Fruit fly (Drosophila melanogaster) whole organism, embryonic: ENCODE results near the gene Dph5.

Source experiments
- BtbVII ChIP-seq: fragments of 200-800 bp; sonication (Bioruptor generic); optimal IDR thresholded peaks from 3 replicates; lab custom pipeline; 2017; ENCODE audit warnings: missing biosample characterization, mild to moderate bottlenecking, missing genetic modification characterization
- Bteb2 ChIP-seq: fragments of 200-800 bp; sonication (Bioruptor generic); optimal IDR thresholded peaks from 2 replicates; lab custom pipeline; 2016; ENCODE audit warnings: missing biosample characterization, missing genetic modification characterization
- C15 ChIP-seq: fragments of 200-800 bp; sonication (Bioruptor generic); IDR thresholded peaks from 3 replicates; pipeline ENCODE4 v1.3.6; 2022; ENCODE audit warnings: missing biosample characterization, missing genetic modification characterization
- CG11456 ChIP-seq: fragments of 200-800 bp; sonication (Bioruptor generic); IDR thresholded peaks from 3 replicates; pipeline ENCODE4 v1.3.6; 2022; ENCODE audit warnings: missing biosample characterization, missing genetic modification characterization
- CG12236 ChIP-seq: fragments of 200-800 bp; sonication (Bioruptor generic); optimal IDR thresholded peaks from 2 replicates; lab custom pipeline; 2016; ENCODE audit warnings: missing biosample characterization, missing genetic modification characterization
- CG13624 ChIP-seq: fragments of 200-800 bp; sonication (Bioruptor generic); optimal IDR thresholded peaks from 2 replicates; lab custom pipeline; 2016; ENCODE audit warnings: missing biosample characterization, missing genetic modification characterization
- CG14050 ChIP-seq: fragments of 200-800 bp; sonication (Bioruptor generic); IDR thresholded peaks from 3 replicates; pipeline ENCODE4 v1.3.6; 2022; ENCODE audit warnings: missing biosample characterization, missing genetic modification characterization
- CG17912 ChIP-seq: fragments of 200-800 bp; sonication (Bioruptor generic); optimal IDR thresholded peaks from 2 replicates; lab custom pipeline; 2018; ENCODE audit warnings: missing biosample characterization, mild to moderate bottlenecking, missing genetic modification characterization
- CG18262 ChIP-seq: fragments of 200-800 bp; optimal IDR thresholded peaks from 3 replicates; lab custom pipeline; 2019; ENCODE audit warnings: missing biosample characterization, mild to moderate bottlenecking, missing genetic modification characterization, moderate library complexity
- CG2120 ChIP-seq: fragments of 200-800 bp; sonication (Bioruptor generic); optimal IDR thresholded peaks from 3 replicates; lab custom pipeline; 2016; ENCODE audit warnings: missing biosample characterization, missing genetic modification characterization
- CG31224 ChIP-seq: fragments of 200-800 bp; sonication (Bioruptor generic); IDR thresholded peaks from 2 replicates; pipeline ENCODE4 v1.3.6; 2022; ENCODE audit warnings: missing biosample characterization, missing genetic modification characterization
- CG34376 ChIP-seq: fragments of 200-800 bp; sonication (Bioruptor generic); optimal IDR thresholded peaks from 2 replicates; lab custom pipeline; 2018; ENCODE audit warnings: missing biosample characterization, mild to moderate bottlenecking, missing genetic modification characterization
- CG34422 ChIP-seq: fragments of 200-800 bp; sonication (Bioruptor generic); IDR thresholded peaks from 3 replicates; pipeline ENCODE4 v1.3.6; 2022; ENCODE audit warnings: missing biosample characterization, missing genetic modification characterization
- CG4820 ChIP-seq: fragments of 200-800 bp; sonication (Bioruptor generic); optimal IDR thresholded peaks from 3 replicates; lab custom pipeline; 2016; ENCODE audit warnings: missing biosample characterization, missing genetic modification characterization
- CG6791 ChIP-seq: fragments of 200-800 bp; sonication (Bioruptor generic); IDR thresholded peaks from 3 replicates; pipeline ENCODE4 v1.3.6; 2022; ENCODE audit warnings: missing biosample characterization, missing genetic modification characterization; ENCODE audit not compliant: partially characterized antibody
- CG6813 ChIP-seq: fragments of 200-800 bp; sonication (Bioruptor generic); optimal IDR thresholded peaks from 2 replicates; lab custom pipeline; 2017; ENCODE audit warnings: missing biosample characterization, missing genetic modification characterization, mild to moderate bottlenecking, moderate library complexity, missing genetic modification reagents
- CG7357 ChIP-seq: fragments of 200-800 bp; sonication (Bioruptor generic); IDR thresholded peaks from 3 replicates; pipeline ENCODE4 v1.3.6; 2022; ENCODE audit warnings: missing biosample characterization, missing genetic modification characterization
- CG7372 ChIP-seq: fragments of 200-800 bp; sonication (Bioruptor generic); IDR thresholded peaks from 2 replicates; pipeline ENCODE4 v1.3.6; 2022; ENCODE audit warnings: missing biosample characterization, missing genetic modification characterization
- Dbx ChIP-seq: fragments of 200-800 bp; sonication (Bioruptor generic); IDR thresholded peaks from 3 replicates; pipeline ENCODE4 v1.3.6; 2022; ENCODE audit warnings: missing biosample characterization, missing genetic modification characterization
- Doc3 ChIP-seq: fragments of 200-800 bp; sonication (Bioruptor generic); IDR thresholded peaks from 3 replicates; pipeline ENCODE4 v1.3.6; 2022; ENCODE audit warnings: missing biosample characterization, missing genetic modification characterization; ENCODE audit not compliant: partially characterized antibody
- H15 ChIP-seq: fragments of 200-800 bp; sonication (Bioruptor generic); IDR thresholded peaks from 3 replicates; pipeline ENCODE4 v1.3.6; 2022; ENCODE audit warnings: missing biosample characterization, missing genetic modification characterization
- HLH3B ChIP-seq: fragments of 200-800 bp; sonication (Bioruptor generic); IDR thresholded peaks from 2 replicates; pipeline ENCODE4 v1.3.6; 2022; ENCODE audit warnings: missing biosample characterization, missing genetic modification characterization
- HLHmδ ChIP-seq: fragments of 200-800 bp; sonication (Bioruptor generic); optimal IDR thresholded peaks from 2 replicates; lab custom pipeline; 2018; ENCODE audit warnings: missing biosample characterization, mild to moderate bottlenecking, missing genetic modification characterization, moderate library complexity
- Lhr ChIP-seq: fragments of 200-800 bp; sonication (Bioruptor generic); optimal IDR thresholded peaks from 3 replicates; lab custom pipeline; 2017; ENCODE audit warnings: mild to moderate bottlenecking, missing biosample characterization, missing genetic modification reagents, missing genetic modification characterization
- NK7.1 ChIP-seq: fragments of 200-800 bp; sonication (Bioruptor generic); optimal IDR thresholded peaks from 3 replicates; lab custom pipeline; 2016; ENCODE audit warnings: missing biosample characterization, missing genetic modification characterization
- Oaz ChIP-seq: fragments of 200-800 bp; sonication (Bioruptor generic); IDR thresholded peaks from 2 replicates; pipeline ENCODE4 v1.3.6; 2022; ENCODE audit warnings: missing biosample characterization, missing genetic modification characterization
- Trl ChIP-seq, 3 experiments: fragments of >200 bp in 2 of 3; fragments of 200-800 bp in 1 of 3; sonication (Bioruptor generic) in 1 of 3; optimal IDR thresholded peaks; 2 replicates in 1 of 3; 3 replicates in 2 of 3; lab custom pipeline; 2016 to 2017; ENCODE audit warnings: missing biosample characterization in 1 of 3, missing genetic modification characterization in 1 of 3
- Xrp1 ChIP-seq: fragments of 200-800 bp; sonication (Bioruptor generic); IDR thresholded peaks from 2 replicates; pipeline ENCODE4 v1.3.6; 2022; ENCODE audit warnings: missing biosample characterization, missing genetic modification characterization
- bsh ChIP-seq, 2 experiments: fragments of 200-800 bp; sonication (Bioruptor generic); optimal IDR thresholded peaks; 2 replicates each; lab custom pipeline; 2017 to 2018; ENCODE audit warnings: mild to moderate bottlenecking in 2 of 2, missing biosample characterization in 2 of 2, missing genetic modification characterization in 2 of 2, moderate library complexity in 1 of 2
- btn ChIP-seq: fragments of 200-800 bp; sonication (Bioruptor generic); optimal IDR thresholded peaks from 2 replicates; lab custom pipeline; 2016; ENCODE audit warnings: missing biosample characterization, missing genetic modification characterization
- cad ChIP-seq: fragments of >200 bp; optimal IDR thresholded peaks from 2 replicates; lab custom pipeline; 2017; ENCODE audit warnings: missing biosample characterization, missing genetic modification characterization
- cato ChIP-seq: fragments of 200-800 bp; sonication (Bioruptor generic); optimal IDR thresholded peaks from 2 replicates; lab custom pipeline; 2016; ENCODE audit warnings: missing biosample characterization, missing genetic modification characterization, borderline replicate concordance
- crp ChIP-seq, 2 experiments: fragments of 200-800 bp; sonication (Bioruptor generic); optimal IDR thresholded peaks; 2 replicates in 1 of 2; 3 replicates in 1 of 2; lab custom pipeline; 2017; ENCODE audit warnings: missing biosample characterization in 2 of 2, missing genetic modification characterization in 2 of 2, mild to moderate bottlenecking in 1 of 2, moderate library complexity in 1 of 2
- dati ChIP-seq: fragments of 200-800 bp; sonication (Bioruptor generic); IDR thresholded peaks from 2 replicates; pipeline ENCODE4 v1.3.6; 2022; ENCODE audit warnings: missing biosample characterization, missing genetic modification characterization
- fru ChIP-seq: fragments of >200 bp; optimal IDR thresholded peaks from 2 replicates; lab custom pipeline; 2017
- grn ChIP-seq: fragments of 200-800 bp; sonication (Bioruptor generic); optimal IDR thresholded peaks from 3 replicates; lab custom pipeline; 2017; ENCODE audit warnings: missing biosample characterization, missing genetic modification characterization
- jing ChIP-seq: fragments of 200-800 bp; sonication (Bioruptor generic); optimal IDR thresholded peaks from 2 replicates; lab custom pipeline; 2018; ENCODE audit warnings: missing biosample characterization, mild to moderate bottlenecking, missing genetic modification characterization
- lbe ChIP-seq: fragments of 200-800 bp; sonication (Bioruptor generic); optimal IDR thresholded peaks from 2 replicates; lab custom pipeline; 2016; ENCODE audit warnings: missing biosample characterization, mild to moderate bottlenecking, missing genetic modification characterization
- lmd ChIP-seq: fragments of 200-800 bp; sonication (Bioruptor generic); IDR thresholded peaks from 2 replicates; pipeline ENCODE4 v1.3.6; 2022; ENCODE audit warnings: missing biosample characterization, missing genetic modification characterization
- oc ChIP-seq: fragments of 200-800 bp; sonication (Bioruptor generic); optimal IDR thresholded peaks from 2 replicates; lab custom pipeline; 2018; ENCODE audit warnings: missing biosample characterization, mild to moderate bottlenecking, missing genetic modification characterization, moderate library complexity
- pnt ChIP-seq: fragments of 200-800 bp; sonication (Bioruptor generic); optimal IDR thresholded peaks from 3 replicates; lab custom pipeline; 2016; ENCODE audit warnings: missing biosample characterization, missing genetic modification characterization
- psq ChIP-seq: fragments of 200-800 bp; sonication (Bioruptor generic); optimal IDR thresholded peaks from 2 replicates; lab custom pipeline; 2017; ENCODE audit warnings: missing biosample characterization, missing genetic modification characterization
- ro ChIP-seq: fragments of 200-800 bp; sonication (Bioruptor generic); IDR thresholded peaks from 2 replicates; pipeline ENCODE4 v1.3.6; 2022; ENCODE audit warnings: missing biosample characterization, missing genetic modification characterization
- run ChIP-seq: fragments of 200-800 bp; sonication (Bioruptor generic); optimal IDR thresholded peaks from 3 replicates; lab custom pipeline; 2018; ENCODE audit warnings: missing biosample characterization, mild to moderate bottlenecking, missing genetic modification characterization
- salm ChIP-seq: fragments of 200-800 bp; sonication (Bioruptor generic); optimal IDR thresholded peaks from 2 replicates; lab custom pipeline; 2018; ENCODE audit warnings: missing biosample characterization, mild to moderate bottlenecking, missing genetic modification characterization
- sob ChIP-seq: fragments of 200-800 bp; sonication (Bioruptor generic); IDR thresholded peaks from 2 replicates; pipeline ENCODE4 v1.3.6; 2022; ENCODE audit warnings: missing biosample characterization, missing genetic modification characterization
- tap ChIP-seq: fragments of 200-800 bp; optimal IDR thresholded peaks from 3 replicates; lab custom pipeline; 2019; ENCODE audit warnings: missing biosample characterization, mild to moderate bottlenecking, missing genetic modification characterization, moderate library complexity
- tin ChIP-seq: fragments of 200-800 bp; sonication (Bioruptor generic); optimal IDR thresholded peaks from 3 replicates; lab custom pipeline; 2016; ENCODE audit warnings: missing biosample characterization, missing genetic modification characterization
- trem ChIP-seq: fragments of 200-800 bp; optimal IDR thresholded peaks from 3 replicates; lab custom pipeline; 2019; ENCODE audit warnings: missing biosample characterization, mild to moderate bottlenecking, missing genetic modification characterization, moderate library complexity
- ttk ChIP-seq: fragments of 200-800 bp; sonication (Bioruptor generic); IDR thresholded peaks from 2 replicates; pipeline ENCODE4 v2.1.2; 2022; ENCODE audit warnings: missing biosample characterization, missing genetic modification characterization
- vvl ChIP-seq: fragments of 200-800 bp; sonication (Bioruptor generic); IDR thresholded peaks from 2 replicates; pipeline ENCODE4 v1.3.6; 2022; ENCODE audit warnings: missing biosample characterization, missing genetic modification characterization

Gene Dph5

dm6 chr3R:22625514-22626333 is 42.7 kb upstream of the Dph5 start (continued):
- TF ChIP-seq oc (tag; lab: Kevin White, UChicago) (no peak), fru (lab: Kevin White, UChicago) (no peak), CG34376 (no peak), lbe (GFP tag; lab: Kevin White, UChicago) (no peak), CG6813 (GFP tag; lab: Kevin White, UChicago) (peak; percentile 8), crp (GFP tag; optimal IDR thresholded peaks at IDR 0.05; lab: Kevin White, UChicago) (no peak), Lhr (GFP tag; lab: Kevin White, UChicago) (no peak), psq (GFP tag; lab: Kevin White, UChicago) (no peak), vvl (GFP tag; lab: Robert Waterston, UW) (peak; percentile 23; the same call in 1 of the 2 replicates), CG7372 (no peak), CG4820 (GFP tag; lab: Kevin White, UChicago) (peak; percentile 11), Bteb2 (GFP tag; lab: Kevin White, UChicago) (no peak), cad (GFP tag; lab: Kevin White, UChicago) (no peak), CG18262 (tag; lab: Kevin White, UChicago) (peak; percentile 80), HLH3B (no peak), pnt (GFP tag; lab: Kevin White, UChicago) (no peak), CG14050 (GFP tag; lab: Robert Waterston, UW) (no peak), HLHmδ (no peak), salm (tag; lab: Kevin White, UChicago) (no peak), grn (GFP tag; lab: Kevin White, UChicago) (no peak), ttk (GFP tag; lab: Robert Waterston, UW) (no peak), BtbVII (GFP tag; lab: Kevin White, UChicago) (no peak), Doc3 (GFP tag; lab: Robert Waterston, UW) (no peak), Trl (optimal IDR thresholded peaks at IDR 0.05; lab: Kevin White, UChicago) (no peak), Trl (GFP tag; optimal IDR thresholded peaks at IDR 0.05; lab: Kevin White, UChicago) (no peak), dati (no peak), CG34422 (GFP tag; lab: Robert Waterston, UW) (no peak), CG13624 (GFP tag; lab: Kevin White, UChicago) (no peak), trem (tag; lab: Kevin White, UChicago) (peak; percentile 25), sob (no peak), jing (GFP tag; lab: Kevin White, UChicago) (no peak), CG7357 (GFP tag; lab: Robert Waterston, UW) (no peak), NK7.1 (GFP tag; lab: Kevin White, UChicago) (no peak), cato (GFP tag; lab: Kevin White, UChicago) (peak; percentile 30), tin (GFP tag; lab: Kevin White, UChicago) (peak; percentile 40), lmd (GFP tag; lab: Robert Waterston, UW) (no peak), C15 (GFP tag; lab: Robert Waterston, UW) (no peak), CG6791 (GFP tag; lab: Robert Waterston, UW) (no peak), bsh (GFP tag; optimal IDR thresholded peaks at IDR 0.05; lab: Kevin White, UChicago) (peak in 1 of 2 experiments; percentile 59), ro (GFP tag; lab: Robert Waterston, UW) (no peak), CG17912 (no peak), tap (no peak), Dbx (GFP tag; lab: Robert Waterston, UW) (no peak), CG2120 (peak; percentile 37), Xrp1 (GFP tag; lab: Robert Waterston, UW) (no peak), CG11456 (GFP tag; lab: Robert Waterston, UW) (no peak), Oaz (GFP tag; lab: Robert Waterston, UW) (no peak), CG31224 (GFP tag; lab: Robert Waterston, UW) (no peak), H15 (GFP tag; lab: Robert Waterston, UW) (no peak), run (tag; lab: Kevin White, UChicago) (no peak), CG12236 (no peak), btn (GFP tag; lab: Kevin White, UChicago) (no peak)
